Worm (Caenorhabditis elegans): ENCODE measurements around the gene Y49F6A.12.
A peak's percentile ranks its signal among the peaks of the same experiment; 100 is the strongest.

Gene Y49F6A.12

DNA sequence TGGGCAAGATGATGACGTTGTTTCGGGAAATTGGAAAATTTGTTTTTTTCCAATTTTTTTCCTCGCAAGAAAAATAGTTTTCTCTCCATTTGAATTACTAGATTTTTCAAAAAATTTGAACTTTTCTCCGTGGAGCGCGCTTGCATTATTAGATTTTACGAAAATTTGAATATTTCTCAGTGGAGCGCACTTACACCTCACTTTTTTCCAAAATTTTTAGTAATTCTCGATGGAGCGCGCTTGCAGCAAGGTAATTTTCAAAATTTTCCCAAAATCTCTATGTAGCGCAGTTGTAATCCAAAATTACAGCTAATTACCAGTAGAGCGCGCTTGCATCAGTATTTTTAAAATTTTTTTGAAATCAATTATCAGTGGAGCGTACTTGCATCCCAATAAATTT, 40.8 kb upstream of the Y49F6A.12 start:
- no peak for TF ChIP-seq ztf-1 (GFP tag; conservative IDR thresholded peaks at IDR 0.05)
- TF ChIP-seq fos-1 (tag; optimal IDR thresholded peaks at IDR 0.05), result no peak
- no peak for TF ChIP-seq ztf-4 (tag; optimal IDR thresholded peaks at IDR 0.05)
- TF ChIP-seq ZK546.5 (tag; optimal IDR thresholded peaks at IDR 0.05), result no peak
- no peak for TF ChIP-seq nhr-237 (tag; optimal IDR thresholded peaks at IDR 0.05)

DNA sequence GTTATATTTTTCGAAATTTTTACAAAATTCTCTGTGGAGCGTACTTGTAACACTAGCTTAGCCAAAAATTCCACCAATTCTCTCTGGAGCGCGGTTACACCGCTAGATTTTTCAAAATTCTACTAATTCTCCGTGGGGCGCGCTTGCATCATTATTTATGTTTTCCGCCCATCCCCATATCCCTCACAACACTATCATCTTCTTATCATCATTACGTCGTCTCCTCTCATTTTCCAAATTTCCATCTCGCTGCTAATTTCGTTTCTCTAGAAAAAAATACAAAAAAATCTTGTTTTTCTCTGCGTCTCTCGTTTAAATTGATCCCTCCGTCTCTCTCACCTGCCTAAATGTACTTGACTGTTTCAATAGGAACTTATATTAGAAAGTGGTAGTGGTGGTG, 40.2 kb upstream of the Y49F6A.12 start:
- no peak for TF ChIP-seq blmp-1 (tag; optimal IDR thresholded peaks at IDR 0.05; ENCODE audit: insufficient read depth)
- peak; percentile 54 for TF ChIP-seq sma-3 (GFP tag; optimal IDR thresholded peaks at IDR 0.05)

DNA sequence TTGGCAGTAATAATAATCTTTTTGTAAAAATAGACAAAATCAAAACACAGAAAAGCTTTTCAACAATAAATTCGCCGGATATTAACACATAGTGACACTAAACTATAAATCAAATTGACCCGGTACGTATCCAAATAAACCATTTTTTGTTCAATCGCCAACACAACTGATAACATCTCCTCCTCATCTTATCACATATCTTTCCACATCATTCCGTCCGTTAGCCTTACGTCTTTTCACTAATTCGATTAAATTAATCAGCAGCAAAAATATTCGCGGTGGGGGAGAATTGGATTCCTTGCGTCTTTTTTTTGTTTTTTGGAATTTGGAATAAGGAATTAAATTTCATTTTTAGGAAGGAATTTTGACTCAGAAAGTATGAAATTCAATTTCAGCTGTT, 38.9 kb upstream of the Y49F6A.12 start:
- TF ChIP-seq egl-27 (tag; optimal IDR thresholded peaks at IDR 0.05), result no peak
- TF ChIP-seq unc-62 (GFP tag; optimal IDR thresholded peaks at IDR 0.05), result no peak
- no peak for TF ChIP-seq lin-39 (tag; optimal IDR thresholded peaks at IDR 0.05)
- no peak for TF ChIP-seq C34F6.9 (tag; optimal IDR thresholded peaks at IDR 0.05)
- TF ChIP-seq unc-39 (tag; optimal IDR thresholded peaks at IDR 0.05), result no peak
- no peak for TF ChIP-seq lsy-2 (tag; optimal IDR thresholded peaks at IDR 0.05)
- no peak for TF ChIP-seq ztf-11 (tag; optimal IDR thresholded peaks at IDR 0.05)
- TF ChIP-seq snpc-4 (tag; optimal IDR thresholded peaks at IDR 0.05), result no peak

DNA sequence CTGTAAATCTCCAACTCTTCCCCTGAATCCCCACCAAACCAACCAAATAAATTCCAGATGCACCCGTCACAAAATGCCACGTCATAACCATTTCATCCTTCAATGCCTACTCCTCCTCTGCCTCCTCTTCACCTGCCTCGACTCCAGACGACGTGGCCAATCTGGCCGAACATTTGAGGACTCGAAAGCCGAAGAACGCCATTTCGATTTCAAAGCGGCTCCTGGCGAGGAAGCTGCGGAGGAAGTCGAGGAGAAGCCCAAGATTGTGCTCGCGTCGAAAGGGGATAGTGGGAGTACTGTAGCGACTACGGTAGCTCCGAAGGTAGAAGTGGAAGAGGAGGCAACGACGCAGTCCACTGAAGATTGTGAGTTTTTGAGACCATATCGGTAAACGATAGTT, 38.0 kb upstream of the Y49F6A.12 start, which contains the start of gene lgc-45:
Gene lgc-45 (plus strand): TSS at position 56 of the 400 bp plus-strand sequence.
- TF ChIP-seq sma-9 (GFP tag; optimal IDR thresholded peaks at IDR 0.05) (no peak), sma-9 (tag; optimal IDR thresholded peaks at IDR 0.05) (no peak), lin-11 (tag; optimal IDR thresholded peaks at IDR 0.05) (no peak)

DNA sequence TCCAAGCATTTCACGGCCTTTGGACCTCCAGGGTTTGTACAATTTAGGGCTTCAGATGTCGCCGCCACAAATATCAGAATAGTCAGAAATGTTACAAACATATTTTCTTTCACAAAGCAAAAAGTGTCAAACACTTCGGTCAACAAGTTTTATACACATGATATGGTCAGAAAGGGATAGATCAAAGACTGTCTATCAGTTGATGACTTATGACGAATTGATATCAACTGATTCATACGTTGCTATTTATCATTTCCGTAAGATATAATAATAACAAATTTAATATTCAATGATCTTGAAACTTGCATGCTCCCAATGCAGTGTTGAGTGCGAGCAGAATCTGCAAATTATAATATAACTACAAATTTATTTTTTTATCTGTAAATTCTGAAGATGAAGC, 34.8 kb upstream of the Y49F6A.12 start, which contains the start of gene W10G11.1:
Gene W10G11.1 (minus strand): TSS at position 101 of the 400 bp plus-strand sequence.
- TF ChIP-seq nhr-6 (tag; optimal IDR thresholded peaks at IDR 0.05) (no peak), unc-62 (GFP tag; optimal IDR thresholded peaks at IDR 0.05) (no peak), elt-1 (tag; optimal IDR thresholded peaks at IDR 0.05) (no peak), nhr-25 (tag; optimal IDR thresholded peaks at IDR 0.05) (no peak)

- TF ChIP-seq nhr-129 (tag; optimal IDR thresholded peaks at IDR 0.05) (no peak), crh-2 (tag; optimal IDR thresholded peaks at IDR 0.05) (no peak), nhr-77 (tag; optimal IDR thresholded peaks at IDR 0.05) (no peak), fos-1 (tag; optimal IDR thresholded peaks at IDR 0.05) (no peak), F13H6.1 (tag; optimal IDR thresholded peaks at IDR 0.05) (no peak), alr-1 (tag; optimal IDR thresholded peaks at IDR 0.05) (no peak), Y55F3AM.14 (GFP tag; optimal IDR thresholded peaks at IDR 0.05) (no peak), dmd-4 (tag; optimal IDR thresholded peaks at IDR 0.05) (no peak), nhr-6 (tag; optimal IDR thresholded peaks at IDR 0.05) (no peak), ztf-4 (tag; optimal IDR thresholded peaks at IDR 0.05) (no peak), zag-1 (tag; optimal IDR thresholded peaks at IDR 0.05) (no peak), nhr-10 (tag; optimal IDR thresholded peaks at IDR 0.05) (no peak)
These were observed 33.9 kb upstream of the Y49F6A.12 start, which contains the start of gene W10G11.2 for ce11 chrII:3561561-3561960. Gene W10G11.2 (minus strand): TSS chrII:3561661.

DNA sequence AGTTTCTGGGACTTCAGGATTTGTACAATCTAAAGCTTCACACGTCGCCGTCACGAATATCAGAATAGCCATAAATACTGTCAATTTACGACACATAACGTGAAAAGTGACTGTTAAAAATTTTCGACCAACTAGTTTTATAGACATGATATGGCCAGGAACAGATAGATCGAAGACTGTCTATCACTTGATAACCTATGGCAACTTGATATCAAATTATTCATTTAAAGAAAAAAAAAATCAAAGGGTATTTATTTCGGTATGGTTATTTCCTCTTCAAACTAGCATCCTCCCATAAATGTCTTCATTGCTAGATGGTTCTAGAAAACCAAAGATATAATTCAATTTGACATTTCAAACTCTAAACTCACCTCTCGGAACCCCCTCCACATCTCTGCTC, 33.0 kb upstream of the Y49F6A.12 start, which contains the start of gene W10G11.3:
Gene W10G11.3 (minus strand): TSS at position 101 of the 400 bp plus-strand sequence.
- TF ChIP-seq blmp-1 (tag; optimal IDR thresholded peaks at IDR 0.05; ENCODE audit: insufficient read depth) (no peak), ztf-11 (tag; optimal IDR thresholded peaks at IDR 0.05) (no peak), ama-1 (optimal IDR thresholded peaks at IDR 0.05) (no peak), nhr-12 (tag; optimal IDR thresholded peaks at IDR 0.05) (no peak), snpc-4 (tag; optimal IDR thresholded peaks at IDR 0.05) (no peak), peb-1 (tag; optimal IDR thresholded peaks at IDR 0.05) (no peak), ZK546.5 (tag; optimal IDR thresholded peaks at IDR 0.05) (no peak), unc-62 (GFP tag; optimal IDR thresholded peaks at IDR 0.05) (no peak), nhr-10 (tag; optimal IDR thresholded peaks at IDR 0.05) (no peak), unc-39 (tag; optimal IDR thresholded peaks at IDR 0.05) (no peak), alr-1 (tag; optimal IDR thresholded peaks at IDR 0.05) (no peak), mab-5 (tag; optimal IDR thresholded peaks at IDR 0.05) (no peak), R02D3.7 (tag; optimal IDR thresholded peaks at IDR 0.05) (no peak), dmd-4 (tag; optimal IDR thresholded peaks at IDR 0.05) (no peak)
